Fruit fly (Drosophila melanogaster) Kc167 (cell line): Measurements from ENCODE around the gene lqfR.

ENCODE experiments used
- h ChIP-seq: fragments of >200 bp; optimal IDR thresholded peaks from 3 replicates; lab custom pipeline; 2018; ENCODE audit warnings: missing external identifiers
- ttk ChIP-seq: sonication (Bioruptor generic); optimal IDR thresholded peaks from 2 replicates; lab custom pipeline; 2017; ENCODE audit warnings: missing external identifiers

DNA sequence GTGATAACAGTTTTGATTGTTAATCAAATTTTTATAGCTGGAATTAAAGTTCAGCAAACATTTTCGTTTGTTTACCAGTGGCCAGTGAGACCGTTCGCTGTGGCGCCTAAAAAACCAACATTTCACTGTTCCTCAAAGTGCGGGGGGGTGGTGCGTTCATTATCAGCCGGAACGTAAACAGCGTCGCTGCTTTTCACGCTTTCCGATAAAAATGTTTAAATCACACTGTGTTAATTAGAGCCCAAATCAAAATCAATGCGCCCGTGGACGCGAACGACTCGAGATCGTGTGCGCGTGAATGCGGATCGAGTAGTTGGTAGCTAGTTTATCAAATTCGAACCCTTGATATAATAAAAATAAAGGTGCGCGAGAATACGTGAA lies 36.8 kb downstream of the lqfR start, which contains the start of gene CG34376:
- no peak for TF ChIP-seq h (lab: Kevin White, UChicago)
- TF ChIP-seq ttk (lab: Kevin White, UChicago), result no peak
